Worm (Caenorhabditis elegans) whole organism, L3 larva: ENCODE measurements around the gene idpc-2.

Experiments used
- ZK546.5 ChIP-seq: sonication (generic microtip); optimal IDR thresholded peaks from 2 replicates; lab custom pipeline; 2017; ENCODE audit warnings: missing biosample characterization, missing genetic modification characterization
- aly-2 ChIP-seq: fragments of 150-350 bp; optimal IDR thresholded peaks from 2 replicates; lab custom pipeline; 2014; ENCODE audit warnings: missing biosample characterization, missing genetic modification characterization
- ama-1 ChIP-seq: fragments of 150-350 bp; optimal IDR thresholded peaks from 2 replicates; lab custom pipeline; 2018
- ceh-16 ChIP-seq: sonication (generic microtip); optimal IDR thresholded peaks from 2 replicates; lab custom pipeline; 2017; ENCODE audit warnings: missing biosample characterization, missing genetic modification characterization
- ceh-82 ChIP-seq: fragments of 150-350 bp; optimal IDR thresholded peaks from 2 replicates; lab custom pipeline; 2014; ENCODE audit warnings: missing biosample characterization, missing genetic modification characterization
- ceh-9 ChIP-seq: sonication (generic microtip); optimal IDR thresholded peaks from 2 replicates; lab custom pipeline; 2018; ENCODE audit warnings: missing biosample characterization, missing genetic modification characterization
- daf-12 ChIP-seq: fragments of 150-350 bp; optimal IDR thresholded peaks from 2 replicates; lab custom pipeline; 2014; ENCODE audit warnings: missing biosample characterization, missing genetic modification reagents, missing genetic modification characterization
- egl-5 ChIP-seq: fragments of 150-350 bp; optimal IDR thresholded peaks from 2 replicates; lab custom pipeline; 2017; ENCODE audit warnings: missing biosample characterization, missing genetic modification reagents, missing genetic modification characterization, inconsistent platforms
- elt-1 ChIP-seq: fragments of 150-350 bp; optimal IDR thresholded peaks from 2 replicates; lab custom pipeline; 2014; ENCODE audit warnings: missing biosample characterization, missing genetic modification characterization
- elt-2 ChIP-seq: sonication (generic microtip); optimal IDR thresholded peaks from 2 replicates; lab custom pipeline; 2016; ENCODE audit warnings: missing genetic modification reagents, mild to moderate bottlenecking, missing genetic modification characterization, missing compliant biosample characterization
- elt-3 ChIP-seq, 3 experiments: fragments of 150-350 bp in 1 of 3; sonication (generic microtip) in 2 of 3; optimal IDR thresholded peaks; 2 replicates in 2 of 3; 4 replicates in 1 of 3; lab custom pipeline; 2014 to 2017; ENCODE audit warnings: missing biosample characterization in 3 of 3, missing genetic modification characterization in 3 of 3
- eor-1 ChIP-seq, 2 experiments: fragments of 150-350 bp; optimal IDR thresholded peaks; 2 replicates each; lab custom pipeline; 2014 to 2018; ENCODE audit warnings: missing biosample characterization in 2 of 2, missing genetic modification characterization in 2 of 2
- fkh-10 ChIP-seq: sonication (generic microtip); optimal IDR thresholded peaks from 2 replicates; lab custom pipeline; 2017; ENCODE audit warnings: missing biosample characterization, missing genetic modification reagents, missing genetic modification characterization
- hmg-11 ChIP-seq: sonication (generic microtip); optimal IDR thresholded peaks from 2 replicates; lab custom pipeline; 2016; ENCODE audit warnings: missing genetic modification characterization, missing compliant biosample characterization
- jun-1 ChIP-seq: fragments of 150-350 bp; optimal IDR thresholded peaks from 2 replicates; lab custom pipeline; 2014; ENCODE audit warnings: missing biosample characterization, missing genetic modification reagents, missing genetic modification characterization
- lin-15B ChIP-seq: fragments of 150-350 bp; optimal IDR thresholded peaks from 2 replicates; lab custom pipeline; 2014; ENCODE audit warnings: missing biosample characterization, missing genetic modification characterization
- lin-39 ChIP-seq: fragments of 150-350 bp; optimal IDR thresholded peaks from 2 replicates; lab custom pipeline; 2018; ENCODE audit warnings: missing biosample characterization, missing genetic modification reagents, missing genetic modification characterization
- lsy-12 ChIP-seq: sonication (generic microtip); optimal IDR thresholded peaks from 2 replicates; lab custom pipeline; 2016; ENCODE audit warnings: mild to moderate bottlenecking, missing genetic modification characterization, missing compliant biosample characterization
- mml-1 ChIP-seq: fragments of 150-350 bp; sonication (generic microtip); optimal IDR thresholded peaks from 3 replicates; lab custom pipeline; 2014; ENCODE audit warnings: missing biosample characterization, missing genetic modification characterization
- nfya-1 ChIP-seq: sonication (generic microtip); optimal IDR thresholded peaks from 2 replicates; lab custom pipeline; 2017; ENCODE audit warnings: missing genetic modification characterization, mild to moderate bottlenecking, missing compliant biosample characterization, antibody characterized with exemption, moderate library complexity; ENCODE audit not compliant: insufficient read depth
- nhr-11 ChIP-seq: fragments of 150-350 bp; optimal IDR thresholded peaks from 2 replicates; lab custom pipeline; 2014; ENCODE audit warnings: missing biosample characterization, missing genetic modification characterization
- nhr-23 ChIP-seq: fragments of 150-350 bp; optimal IDR thresholded peaks from 2 replicates; lab custom pipeline; 2014; ENCODE audit warnings: missing biosample characterization, missing genetic modification reagents, missing genetic modification characterization
- nhr-237 ChIP-seq: fragments of 150-350 bp; optimal IDR thresholded peaks from 2 replicates; lab custom pipeline; 2014; ENCODE audit warnings: missing biosample characterization, missing genetic modification characterization
- nhr-25 ChIP-seq: sonication (generic microtip); optimal IDR thresholded peaks from 2 replicates; lab custom pipeline; 2017; ENCODE audit warnings: missing biosample characterization, missing genetic modification characterization
- nhr-28 ChIP-seq: fragments of 150-350 bp; optimal IDR thresholded peaks from 2 replicates; lab custom pipeline; 2014; ENCODE audit warnings: missing biosample characterization, missing genetic modification characterization
- nhr-43 ChIP-seq: sonication (generic microtip); optimal IDR thresholded peaks from 2 replicates; lab custom pipeline; 2016; ENCODE audit warnings: mild to moderate bottlenecking, missing genetic modification characterization, missing compliant biosample characterization; ENCODE audit not compliant: poor library complexity, severe bottlenecking
- nhr-67 ChIP-seq: fragments of 150-350 bp; optimal IDR thresholded peaks from 2 replicates; lab custom pipeline; 2014; ENCODE audit warnings: missing biosample characterization, missing genetic modification characterization
- nhr-76 ChIP-seq: fragments of 150-350 bp; sonication (generic microtip); optimal IDR thresholded peaks from 5 replicates; lab custom pipeline; 2014; ENCODE audit warnings: missing biosample characterization, missing genetic modification characterization
- nhr-77 ChIP-seq: fragments of 150-350 bp; optimal IDR thresholded peaks from 2 replicates; lab custom pipeline; 2014; ENCODE audit warnings: missing biosample characterization, missing genetic modification characterization
- pha-4 ChIP-seq: fragments of 150-350 bp; optimal IDR thresholded peaks from 2 replicates; lab custom pipeline; 2014; ENCODE audit warnings: missing biosample characterization, missing genetic modification reagents, missing genetic modification characterization
- pqm-1 ChIP-seq: fragments of 150-350 bp; optimal IDR thresholded peaks from 2 replicates; lab custom pipeline; 2017; ENCODE audit warnings: missing biosample characterization, missing genetic modification characterization, inconsistent platforms
- skn-1 ChIP-seq: fragments of 150-350 bp; optimal IDR thresholded peaks from 2 replicates; lab custom pipeline; 2014; ENCODE audit warnings: missing biosample characterization, missing genetic modification characterization
- tbx-2 ChIP-seq: sonication (generic microtip); optimal IDR thresholded peaks from 2 replicates; lab custom pipeline; 2016; ENCODE audit warnings: mild to moderate bottlenecking, missing genetic modification characterization, missing compliant biosample characterization
- unc-39 ChIP-seq: sonication (generic microtip); optimal IDR thresholded peaks from 4 replicates; lab custom pipeline; 2017; ENCODE audit warnings: missing biosample characterization, missing genetic modification characterization
- unc-62 ChIP-seq: fragments of 150-350 bp; sonication (generic microtip); optimal IDR thresholded peaks from 4 replicates; lab custom pipeline; 2014; ENCODE audit warnings: missing biosample characterization, missing genetic modification reagents, missing genetic modification characterization
- zag-1 ChIP-seq: fragments of 150-350 bp; optimal IDR thresholded peaks from 2 replicates; lab custom pipeline; 2014; ENCODE audit warnings: missing biosample characterization, missing genetic modification characterization
- ztf-11 ChIP-seq: fragments of 150-350 bp; optimal IDR thresholded peaks from 2 replicates; lab custom pipeline; 2014; ENCODE audit warnings: missing biosample characterization, missing genetic modification characterization

The idpc-2 gene

DNA sequence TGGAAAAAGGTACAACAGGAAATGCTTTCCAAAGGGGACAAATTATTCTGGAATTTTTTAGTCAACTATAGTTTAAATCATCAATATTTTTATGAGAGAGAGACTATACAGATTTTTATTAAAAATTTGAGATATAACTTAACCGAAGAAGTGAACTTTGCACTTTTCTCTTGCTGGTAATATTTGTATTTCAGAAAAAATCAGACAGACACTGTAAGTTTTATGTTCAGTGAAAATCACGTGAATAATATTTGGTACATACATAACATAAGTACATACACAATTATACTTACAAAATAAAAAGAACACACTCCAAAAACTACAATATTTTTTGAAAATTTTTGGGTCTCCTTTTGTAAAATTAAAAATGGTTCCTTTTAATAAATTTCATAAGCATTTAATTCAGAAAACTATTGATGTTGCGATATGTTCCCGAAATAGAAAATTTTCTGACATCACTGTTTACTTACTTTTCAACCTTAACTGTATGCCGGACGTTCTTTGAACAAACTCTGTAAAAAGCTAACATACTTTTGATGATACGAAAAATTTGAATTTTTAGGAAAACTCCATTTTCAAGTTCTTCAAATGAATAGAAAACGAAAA lies 16.7 kb upstream of the idpc-2 start, which contains the start of the genes F28A12.10 and acd-4:
F28A12.10 (minus strand) TSS at position 101 of the 606 bp plus-strand sequence.
acd-4 (plus strand) TSS at position 556 of the 606 bp plus-strand sequence.
- no peak for TF ChIP-seq nhr-67 (tag; lab: Kevin White, UChicago)
- no peak for TF ChIP-seq nhr-23 (tag; lab: Kevin White, UChicago)
- no peak for TF ChIP-seq pha-4 (tag; lab: Kevin White, UChicago)
- no peak for TF ChIP-seq daf-12
- TF ChIP-seq ceh-9 = no peak
- TF ChIP-seq nhr-77 (tag; lab: Kevin White, UChicago) = no peak
- TF ChIP-seq hmg-11 (tag; lab: Kevin White, UChicago) = no peak
- no peak for TF ChIP-seq ztf-11 (tag; lab: Kevin White, UChicago)
- TF ChIP-seq nhr-11 (tag; lab: Kevin White, UChicago) = no peak
- TF ChIP-seq jun-1 (tag; lab: Kevin White, UChicago) = no peak
- TF ChIP-seq unc-39 = no peak
- TF ChIP-seq egl-5 (tag; lab: Kevin White, UChicago) = no peak
- no peak for TF ChIP-seq lin-15B (tag; lab: Kevin White, UChicago)
- TF ChIP-seq nhr-76 = no peak
- no peak for TF ChIP-seq nhr-25 (tag; lab: Kevin White, UChicago)
- no peak for TF ChIP-seq unc-62 (GFP tag; lab: Kevin White, UChicago)
- TF ChIP-seq pqm-1 (tag; lab: Kevin White, UChicago) = no peak
- TF ChIP-seq elt-2 (tag; lab: Kevin White, UChicago) = no peak

DNA sequence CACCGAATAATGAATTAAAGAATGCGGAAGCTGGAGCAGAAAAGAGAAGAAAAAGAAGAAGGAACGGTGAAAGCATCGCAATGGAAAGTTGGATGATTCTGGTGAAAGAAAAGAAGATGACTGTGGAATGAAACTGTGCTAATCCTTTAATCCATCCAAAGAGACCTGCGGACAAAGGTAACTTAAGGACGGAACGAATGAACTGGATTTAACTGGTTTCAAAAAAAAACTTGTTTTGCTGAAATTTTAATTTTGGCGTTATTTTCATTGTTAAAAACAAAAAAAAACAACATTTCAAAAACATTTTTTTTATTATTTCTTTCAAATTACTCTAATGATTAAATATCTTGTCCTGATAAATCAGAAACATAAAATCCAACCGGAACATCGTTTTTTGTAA lies 15.8 kb upstream of the idpc-2 start, which contains the start of gene grl-12:
grl-12 (minus strand) TSS at position 101 of the 400 bp plus-strand sequence.
- TF ChIP-seq ZK546.5 (tag; lab: Kevin White, UChicago) (no peak), ceh-82 (tag; lab: Kevin White, UChicago) (no peak), elt-2 (tag; lab: Kevin White, UChicago) (no peak), nhr-43 (tag; lab: Kevin White, UChicago) (no peak), daf-12 (no peak), nhr-237 (tag; lab: Kevin White, UChicago) (no peak), nfya-1 (tag; lab: Kevin White, UChicago) (no peak), unc-39 (no peak), fkh-10 (no peak), unc-62 (GFP tag; lab: Kevin White, UChicago) (no peak), tbx-2 (tag; lab: Kevin White, UChicago) (no peak), pqm-1 (tag; lab: Kevin White, UChicago) (no peak), lin-15B (tag; lab: Kevin White, UChicago) (no peak), lin-39 (tag; lab: Kevin White, UChicago) (no peak), egl-5 (tag; lab: Kevin White, UChicago) (no peak), eor-1 (tag; optimal IDR thresholded peaks at IDR 0.05; lab: Kevin White, UChicago) (no peak), nhr-28 (no peak), zag-1 (no peak), ceh-16 (no peak)

DNA sequence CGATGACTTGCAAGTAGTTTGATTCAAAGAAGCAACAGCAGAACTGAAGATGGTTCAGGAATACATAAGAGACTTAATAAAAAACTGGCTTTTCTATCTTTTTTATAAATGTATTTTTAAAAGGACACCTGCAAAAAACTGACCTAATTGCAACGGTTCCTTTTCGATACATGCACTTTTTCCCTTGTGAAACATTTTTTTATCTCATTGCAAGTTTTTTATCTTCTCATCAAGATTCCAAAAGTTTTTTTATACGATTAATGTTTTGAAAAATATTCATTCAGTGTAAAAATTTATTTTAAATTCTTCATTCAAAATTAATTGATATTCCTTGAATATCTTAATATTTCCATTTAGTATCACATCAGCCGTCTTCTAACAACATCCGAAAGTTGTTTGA lies 14.5 kb upstream of the idpc-2 start, which contains the start of gene oac-29:
oac-29 (minus strand) TSS at position 101 of the 400 bp plus-strand sequence.
- TF ChIP-seq jun-1 (tag; lab: Kevin White, UChicago) (no peak), ceh-82 (tag; lab: Kevin White, UChicago) (no peak), elt-3 (tag; optimal IDR thresholded peaks at IDR 0.05; lab: Kevin White, UChicago) (no peak), elt-1 (tag; lab: Kevin White, UChicago) (no peak), unc-62 (GFP tag; lab: Kevin White, UChicago) (no peak), hmg-11 (tag; lab: Kevin White, UChicago) (no peak), ama-1 (lab: Kevin White, UChicago) (no peak), lin-39 (tag; lab: Kevin White, UChicago) (no peak), nhr-77 (tag; lab: Kevin White, UChicago) (no peak), lsy-12 (no peak), daf-12 (no peak), ceh-9 (no peak), aly-2 (tag; lab: Kevin White, UChicago) (no peak)
- TF ChIP-seq, all 47 proteins: peak for 0

DNA sequence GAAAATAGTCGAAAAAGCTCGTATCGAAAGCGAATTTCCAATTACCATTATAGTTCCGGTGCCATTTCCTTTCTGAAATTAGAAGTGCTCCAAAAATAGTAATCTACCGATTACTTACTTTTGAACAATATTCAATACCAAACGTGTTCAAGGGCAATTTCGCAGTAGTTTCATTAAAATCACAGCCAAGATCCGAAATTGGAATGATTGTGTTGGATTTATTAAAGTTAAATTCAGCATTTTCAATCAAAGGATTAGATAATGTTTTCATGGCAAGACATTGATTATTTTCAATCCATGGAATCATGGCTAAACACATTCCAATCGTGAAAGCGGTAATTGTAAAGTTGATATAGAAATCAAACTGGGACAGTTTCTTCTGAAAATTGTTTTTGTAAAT lies 11.7 kb upstream of the idpc-2 start:
- TF ChIP-seq hmg-11 (tag; lab: Kevin White, UChicago) (no peak), ceh-16 (no peak), nhr-43 (tag; lab: Kevin White, UChicago) (no peak), lin-15B (tag; lab: Kevin White, UChicago) (no peak), ceh-9 (no peak), nhr-77 (tag; lab: Kevin White, UChicago) (no peak), mml-1 (tag; lab: Kevin White, UChicago) (no peak), zag-1 (no peak), tbx-2 (tag; lab: Kevin White, UChicago) (no peak), aly-2 (tag; lab: Kevin White, UChicago) (no peak), skn-1 (tag; lab: Kevin White, UChicago) (no peak), ceh-82 (tag; lab: Kevin White, UChicago) (no peak)
